Worm (Caenorhabditis elegans): Measurements from ENCODE around the gene Y76A2B.4.

Y76A2B.4 gene

DNA sequence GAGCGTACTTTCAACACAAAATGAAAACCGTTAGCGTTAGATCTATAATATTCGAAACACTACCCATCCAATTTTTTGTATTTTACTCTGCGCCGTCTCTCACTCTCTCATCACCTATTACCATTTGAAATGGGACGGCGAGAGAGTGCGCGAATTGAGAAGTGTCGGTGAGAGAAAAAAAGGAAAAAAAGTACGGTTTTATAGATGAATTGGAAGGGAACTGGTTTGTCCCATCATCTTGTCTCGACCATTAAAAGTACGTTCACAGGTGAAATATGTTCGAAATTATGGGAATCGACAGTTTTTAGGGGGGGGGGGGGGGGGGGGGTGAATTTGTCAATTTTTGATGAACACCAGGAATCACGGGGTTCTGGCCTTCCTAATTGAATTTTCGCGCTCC is 11.9 kb downstream of the Y76A2B.4 start:
- TF ChIP-seq C38D4.7 (GFP tag; optimal IDR thresholded peaks at IDR 0.05) (no peak), zip-5 (tag; optimal IDR thresholded peaks at IDR 0.05) (no peak), mec-3 (tag; optimal IDR thresholded peaks at IDR 0.05; ENCODE audit: borderline replicate concordance) (no peak), tbx-7 (tag; optimal IDR thresholded peaks at IDR 0.05) (no peak), ceh-24 (tag; optimal IDR thresholded peaks at IDR 0.05) (no peak), hlh-13 (GFP tag; optimal IDR thresholded peaks at IDR 0.05) (no peak), ama-1 (optimal IDR thresholded peaks at IDR 0.05) (no peak), pros-1 (tag; optimal IDR thresholded peaks at IDR 0.05) (no peak)

DNA sequence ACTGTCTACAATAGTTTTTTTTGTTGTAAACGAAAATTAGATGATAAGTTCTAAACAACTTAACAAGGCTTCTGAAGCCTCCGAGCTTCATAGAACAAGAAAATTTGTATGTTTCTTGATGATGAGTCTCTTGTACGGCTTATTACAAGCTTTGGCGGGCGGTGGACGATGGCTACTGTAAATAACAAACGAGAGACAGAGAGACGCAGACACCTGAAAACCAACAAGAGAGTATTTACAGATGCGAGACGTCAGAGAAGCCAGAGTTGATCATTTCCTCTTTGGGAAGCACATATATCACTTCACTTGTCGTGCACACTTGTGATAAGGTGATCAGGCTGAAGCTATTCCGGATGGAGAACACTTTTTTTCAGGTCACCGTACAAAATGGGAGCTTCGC is 15.7 kb downstream of the Y76A2B.4 start:
- TF ChIP-seq Y22D7AL.16 (tag; optimal IDR thresholded peaks at IDR 0.05) = no peak
- TF ChIP-seq hlh-8 (tag; optimal IDR thresholded peaks at IDR 0.05) = no peak
- no peak for TF ChIP-seq pax-1 (tag; optimal IDR thresholded peaks at IDR 0.05)
- no peak for TF ChIP-seq dve-1 (tag; optimal IDR thresholded peaks at IDR 0.05)
- TF ChIP-seq ttx-3 (tag; optimal IDR thresholded peaks at IDR 0.05) = no peak
- no peak for TF ChIP-seq K02D7.2 (tag; optimal IDR thresholded peaks at IDR 0.05)
- no peak for TF ChIP-seq fax-1 (tag; optimal IDR thresholded peaks at IDR 0.05)

DNA sequence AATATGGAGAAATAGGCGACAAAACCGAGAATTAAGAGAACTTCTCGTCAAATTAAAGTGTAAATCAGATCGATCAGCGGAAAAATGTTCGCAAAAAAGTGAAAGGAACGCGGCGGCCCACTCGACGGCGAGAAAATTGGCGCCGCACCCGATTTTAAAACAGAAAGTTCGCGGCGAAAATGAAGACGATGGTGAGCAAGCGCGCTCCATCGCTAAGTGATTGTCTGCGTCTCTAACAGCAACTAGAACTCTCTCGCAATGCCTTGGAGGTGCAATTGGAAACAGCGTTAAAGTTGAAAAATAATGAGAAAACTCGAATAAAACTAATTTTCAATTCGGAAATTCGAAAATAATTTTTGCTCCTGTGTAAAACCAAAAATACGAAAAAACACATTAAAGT is 16.6 kb downstream of the Y76A2B.4 start:
- TF ChIP-seq unc-42 (tag; optimal IDR thresholded peaks at IDR 0.05) (peak; percentile 21), nfya-1 (tag; optimal IDR thresholded peaks at IDR 0.05) (peak; percentile 26), pha-4 (tag; optimal IDR thresholded peaks at IDR 0.05) (no peak), ceh-31 (tag; optimal IDR thresholded peaks at IDR 0.05) (peak; percentile 20), tbx-2 (tag; optimal IDR thresholded peaks at IDR 0.05) (peak; percentile 13)

DNA sequence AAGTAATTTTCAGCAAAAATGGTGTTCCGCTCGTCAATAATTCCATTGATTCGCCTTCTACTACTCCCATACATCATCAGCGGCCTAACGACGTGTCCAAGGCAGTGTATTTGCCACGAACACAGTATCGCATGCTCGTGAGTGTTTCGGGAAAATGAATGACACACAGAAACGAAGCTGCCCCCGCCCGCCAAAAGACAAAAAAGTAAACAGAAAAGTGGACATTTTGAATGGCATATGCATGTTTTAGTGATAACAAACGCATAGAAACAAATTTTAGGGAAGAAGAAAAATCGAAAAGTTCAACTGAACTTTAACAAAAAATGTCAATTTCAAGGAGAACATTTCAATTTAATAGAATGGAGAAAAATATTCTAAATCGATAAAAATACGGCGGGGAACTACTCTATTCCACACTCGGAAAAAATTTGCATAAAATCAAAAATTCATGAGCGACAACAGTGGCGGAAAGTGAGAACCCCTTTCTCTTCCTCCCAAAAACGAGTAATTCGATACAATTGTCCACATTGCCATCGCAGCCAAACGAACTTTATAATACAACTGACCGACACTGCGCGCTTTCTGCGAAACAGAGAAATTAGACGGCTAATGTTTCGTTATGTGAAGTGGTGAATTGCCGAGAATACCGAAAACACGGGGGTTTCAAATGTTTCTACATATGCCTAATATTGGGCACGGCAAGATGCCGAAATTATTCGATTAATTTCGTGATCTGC is 17.9 kb downstream of the Y76A2B.4 start:
- TF ChIP-seq unc-3 (GFP tag; conservative IDR thresholded peaks at IDR 0.05) = no peak
- no peak for TF ChIP-seq unc-3 (tag; optimal IDR thresholded peaks at IDR 0.05)
- no peak for TF ChIP-seq odd-2 (tag; optimal IDR thresholded peaks at IDR 0.05)
- peak; percentile 60 for TF ChIP-seq ceh-34 (tag; optimal IDR thresholded peaks at IDR 0.05)
- TF ChIP-seq dve-1 (tag; optimal IDR thresholded peaks at IDR 0.05) = no peak
- TF ChIP-seq hlh-8 (tag; optimal IDR thresholded peaks at IDR 0.05) = no peak
- TF ChIP-seq Y22D7AL.16 (tag; optimal IDR thresholded peaks at IDR 0.05) = no peak
- TF ChIP-seq ceh-22 (tag; optimal IDR thresholded peaks at IDR 0.05) = no peak

DNA sequence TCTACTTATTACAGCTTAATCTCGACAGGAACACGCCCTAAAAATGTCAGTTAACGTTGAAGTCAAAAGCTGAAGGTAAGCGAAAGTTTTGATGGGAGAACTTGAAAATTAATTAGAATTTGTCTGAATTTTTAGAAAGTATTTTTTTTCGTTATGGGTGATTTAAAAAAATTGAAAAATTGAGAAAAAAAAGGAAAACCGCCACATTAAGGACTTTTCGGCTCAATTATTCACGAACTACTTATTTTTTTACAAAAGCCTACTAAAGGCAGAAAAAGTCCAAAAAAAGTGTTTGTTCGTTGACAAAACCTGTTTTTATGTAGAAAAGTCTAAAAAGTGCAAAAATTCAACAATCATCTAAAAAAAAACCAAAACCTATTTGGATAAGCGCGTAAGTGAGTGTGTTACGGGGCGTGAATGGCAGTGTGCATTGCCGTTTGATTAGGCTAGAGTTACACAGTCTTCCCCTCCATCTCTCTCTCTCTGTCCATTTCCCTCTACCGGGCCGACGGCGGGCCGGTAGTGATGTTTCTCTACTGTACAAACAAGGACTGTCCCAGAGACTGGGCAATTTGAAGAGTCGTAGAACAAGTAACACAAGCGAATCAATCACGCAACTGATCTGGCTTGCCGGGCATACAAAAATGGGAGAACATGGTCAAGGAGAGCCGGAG is 19.0 kb downstream of the Y76A2B.4 start, which contains the start of gene lron-13:
Gene lron-13 (plus strand): TSS at position 15 of the 674 bp plus-strand sequence.
- TF ChIP-seq syd-9 (tag; optimal IDR thresholded peaks at IDR 0.05) = no peak
- TF ChIP-seq tbx-2 (tag; optimal IDR thresholded peaks at IDR 0.05) = peak; percentile 13
- TF ChIP-seq lin-11 (tag; optimal IDR thresholded peaks at IDR 0.05) = no peak
- TF ChIP-seq pha-2 (tag; optimal IDR thresholded peaks at IDR 0.05) = peak; percentile 35
- no peak for TF ChIP-seq dmd-4 (tag; optimal IDR thresholded peaks at IDR 0.05; ENCODE audit: borderline replicate concordance)
- TF ChIP-seq ceh-2 (tag; optimal IDR thresholded peaks at IDR 0.05) = no peak
- TF ChIP-seq odd-2 (tag; optimal IDR thresholded peaks at IDR 0.05) = no peak
- TF ChIP-seq K09A11.1 (tag; optimal IDR thresholded peaks at IDR 0.05; ENCODE audit: insufficient read depth) = no peak

DNA sequence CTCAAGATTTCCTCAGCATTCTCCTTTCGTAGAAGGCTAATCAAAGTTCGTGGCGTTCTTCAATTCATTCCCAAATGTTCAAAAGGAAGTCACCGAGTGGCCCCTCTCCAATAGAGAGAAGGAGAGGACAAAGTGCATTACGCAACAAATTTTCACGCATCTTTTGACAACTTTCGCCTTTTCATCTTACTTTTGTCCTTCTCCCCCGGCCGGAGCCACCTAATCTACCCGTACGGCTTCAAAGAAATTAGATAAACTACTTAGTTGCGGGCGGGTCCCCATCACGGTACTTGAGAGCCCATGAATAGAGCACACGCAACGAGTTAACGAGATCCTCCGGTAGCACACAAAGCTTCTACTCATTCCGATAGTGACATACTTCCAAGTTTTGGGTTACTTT is 19.9 kb downstream of the Y76A2B.4 start:
- no peak for TF ChIP-seq pha-4 (tag; optimal IDR thresholded peaks at IDR 0.05)
- peak; percentile 85 for TF ChIP-seq fkh-10 (GFP tag; optimal IDR thresholded peaks at IDR 0.05)
- no peak for TF ChIP-seq ceh-14 (tag; optimal IDR thresholded peaks at IDR 0.05)
- peak; percentile 92 for TF ChIP-seq unc-42 (tag; optimal IDR thresholded peaks at IDR 0.05)
